Worm (Caenorhabditis elegans) whole organism, L4 larva: ENCODE results near the gene D1053.3.

Experiments
- D1046.2 ChIP-seq: fragments of 200-800 bp; sonication (Bioruptor generic); IDR thresholded peaks from 2 replicates; pipeline ENCODE4 v1.3.6; 2022; ENCODE audit warnings: missing genetic modification characterization, missing compliant biosample characterization
- F10B5.3 ChIP-seq: sonication (generic microtip); optimal IDR thresholded peaks from 2 replicates; lab custom pipeline; 2016; ENCODE audit warnings: mild to moderate bottlenecking, missing genetic modification characterization, missing compliant biosample characterization
- F37D6.2 ChIP-seq: sonication (generic microtip); optimal IDR thresholded peaks from 2 replicates; lab custom pipeline; 2016; ENCODE audit warnings: mild to moderate bottlenecking, missing genetic modification characterization, missing compliant biosample characterization
- T20F7.1 ChIP-seq: fragments of 200-800 bp; sonication (Bioruptor generic); optimal IDR thresholded peaks from 2 replicates; lab custom pipeline; 2018; ENCODE audit warnings: mild to moderate bottlenecking, missing genetic modification characterization, missing compliant biosample characterization
- Y105C5A.15 ChIP-seq: fragments of 200-800 bp; sonication (Bioruptor generic); IDR thresholded peaks from 2 replicates; pipeline ENCODE4 v1.3.6; 2022; ENCODE audit warnings: missing genetic modification characterization, missing compliant biosample characterization
- ZK337.2 ChIP-seq: fragments of 200-800 bp; sonication (Bioruptor generic); IDR thresholded peaks from 2 replicates; pipeline ENCODE4 v1.3.6; 2022; ENCODE audit warnings: missing genetic modification reagents, missing genetic modification characterization, missing compliant biosample characterization
- aha-1 ChIP-seq: fragments of 150-350 bp; peaks from one replicate; lab custom pipeline; 2014; ENCODE audit warnings: missing biosample characterization, missing genetic modification characterization
- arid-1 ChIP-seq: fragments of 200-800 bp; sonication (Bioruptor generic); conservative IDR thresholded peaks from 2 replicates; pipeline ENCODE4 v1.3.6; 2022; ENCODE audit warnings: missing genetic modification reagents, missing genetic modification characterization, missing compliant biosample characterization
- ceh-20 ChIP-seq: fragments of 200-800 bp; sonication (Bioruptor generic); IDR thresholded peaks from 2 replicates; pipeline ENCODE4 v1.3.6; 2022; ENCODE audit warnings: missing genetic modification reagents, missing genetic modification characterization, missing compliant biosample characterization
- ceh-32 ChIP-seq: sonication (generic microtip); optimal IDR thresholded peaks from 2 replicates; lab custom pipeline; 2016; ENCODE audit warnings: mild to moderate bottlenecking, missing genetic modification characterization, missing compliant biosample characterization; ENCODE audit not compliant: poor library complexity
- ceh-44 ChIP-seq: fragments of 200-800 bp; sonication (Bioruptor generic); IDR thresholded peaks from 2 replicates; pipeline ENCODE4 v1.3.6; 2022; ENCODE audit warnings: missing genetic modification reagents, missing genetic modification characterization, missing compliant biosample characterization
- ceh-62 ChIP-seq: sonication (generic microtip); optimal IDR thresholded peaks from 2 replicates; lab custom pipeline; 2017; ENCODE audit warnings: missing biosample characterization, missing genetic modification characterization
- ces-1 ChIP-seq: fragments of 150-350 bp; sonication (generic microtip); optimal IDR thresholded peaks from 4 replicates; lab custom pipeline; 2014; ENCODE audit warnings: missing biosample characterization, missing genetic modification reagents, missing genetic modification characterization
- cey-2 ChIP-seq: sonication (generic microtip); optimal IDR thresholded peaks from 3 replicates; lab custom pipeline; 2017; ENCODE audit warnings: missing genetic modification characterization, mild to moderate bottlenecking, missing compliant biosample characterization, antibody characterized with exemption, borderline replicate concordance; ENCODE audit not compliant: insufficient read depth
- ctbp-1 ChIP-seq: fragments of 200-800 bp; sonication (Bioruptor generic); IDR thresholded peaks from 2 replicates; pipeline ENCODE4 v1.3.6; 2022; ENCODE audit warnings: missing genetic modification reagents, missing genetic modification characterization, missing compliant biosample characterization
- egl-43 ChIP-seq: fragments of 200-800 bp; sonication (Bioruptor generic); IDR thresholded peaks from 2 replicates; pipeline ENCODE4 v1.3.6; 2022; ENCODE audit warnings: missing genetic modification reagents, missing genetic modification characterization, missing compliant biosample characterization
- fkh-10 ChIP-seq: fragments of 150-350 bp; optimal IDR thresholded peaks from 2 replicates; lab custom pipeline; 2014; ENCODE audit warnings: missing biosample characterization, missing genetic modification reagents, missing genetic modification characterization
- fos-1 ChIP-seq: fragments of 150-350 bp; optimal IDR thresholded peaks from 2 replicates; lab custom pipeline; 2014; ENCODE audit warnings: missing biosample characterization, missing genetic modification characterization
- hif-1 ChIP-seq, 2 experiments: sonication (generic microtip); optimal IDR thresholded peaks; 2 replicates each; lab custom pipeline; 2016 to 2017; ENCODE audit warnings: missing compliant biosample characterization in 2 of 2, missing genetic modification characterization in 2 of 2, missing genetic modification reagents in 2 of 2, missing genotype in 2 of 2, mild to moderate bottlenecking in 1 of 2
- jun-1 ChIP-seq: fragments of 150-350 bp; optimal IDR thresholded peaks from 2 replicates; lab custom pipeline; 2014; ENCODE audit warnings: missing biosample characterization, missing genetic modification reagents, missing genetic modification characterization
- lin-38 ChIP-seq: fragments of 200-800 bp; sonication (Bioruptor generic); IDR thresholded peaks from 2 replicates; pipeline ENCODE4 v1.3.6; 2022; ENCODE audit warnings: missing genetic modification reagents, missing genetic modification characterization, missing compliant biosample characterization
- mdt-29 ChIP-seq: fragments of 200-800 bp; sonication (Bioruptor generic); IDR thresholded peaks from 2 replicates; pipeline ENCODE4 v1.3.6; 2022; ENCODE audit warnings: missing genetic modification reagents, missing genetic modification characterization, missing compliant biosample characterization
- nhr-10 ChIP-seq: fragments of 150-350 bp; optimal IDR thresholded peaks from 2 replicates; lab custom pipeline; 2014; ENCODE audit warnings: missing biosample characterization, missing genetic modification characterization
- nhr-25 ChIP-seq: sonication (generic microtip); optimal IDR thresholded peaks from 2 replicates; lab custom pipeline; 2017; ENCODE audit warnings: missing genetic modification characterization, mild to moderate bottlenecking, missing compliant biosample characterization, antibody characterized with exemption, moderate library complexity, borderline replicate concordance; ENCODE audit not compliant: insufficient read depth
- nhr-41 ChIP-seq: fragments of 200-800 bp; sonication (Bioruptor generic); IDR thresholded peaks from 2 replicates; pipeline ENCODE4 v1.3.6; 2022; ENCODE audit warnings: missing genetic modification reagents, missing genetic modification characterization, missing compliant biosample characterization
- nhr-6 ChIP-seq: fragments of 150-350 bp; optimal IDR thresholded peaks from 2 replicates; lab custom pipeline; 2014; ENCODE audit warnings: missing biosample characterization, missing genetic modification characterization
- set-16 ChIP-seq: fragments of 200-800 bp; sonication (Bioruptor generic); IDR thresholded peaks from 2 replicates; pipeline ENCODE4 v1.3.6; 2022; ENCODE audit warnings: missing genetic modification reagents, missing genetic modification characterization, missing compliant biosample characterization
- snpc-4 ChIP-seq: fragments of 150-350 bp; optimal IDR thresholded peaks from 2 replicates; lab custom pipeline; 2014; ENCODE audit warnings: missing biosample characterization, missing genetic modification characterization
- spr-1 ChIP-seq: sonication (generic microtip); optimal IDR thresholded peaks from 2 replicates; lab custom pipeline; 2016; ENCODE audit warnings: mild to moderate bottlenecking, missing genetic modification characterization, missing compliant biosample characterization
- spr-3 ChIP-seq: fragments of 200-800 bp; sonication (Bioruptor generic); optimal IDR thresholded peaks from 2 replicates; lab custom pipeline; 2018; ENCODE audit warnings: mild to moderate bottlenecking, missing genetic modification characterization, missing compliant biosample characterization
- tag-97 ChIP-seq: fragments of 200-800 bp; sonication (Bioruptor generic); IDR thresholded peaks from 2 replicates; pipeline ENCODE4 v1.3.6; 2022; ENCODE audit warnings: missing genetic modification characterization, missing compliant biosample characterization
- tra-1 ChIP-seq: fragments of 200-800 bp; sonication (Bioruptor generic); IDR thresholded peaks from 2 replicates; pipeline ENCODE4 v1.3.6; 2022; ENCODE audit warnings: missing genetic modification reagents, missing genetic modification characterization, missing compliant biosample characterization
- unc-62 ChIP-seq, 3 experiments: fragments of 150-350 bp in 1 of 3; sonication (generic microtip); optimal IDR thresholded peaks in 2 of 3; peaks in 1 of 3; 1 replicate in 1 of 3; 2 replicates in 2 of 3; lab custom pipeline; 2014 to 2017; ENCODE audit warnings: missing biosample characterization in 3 of 3, missing genetic modification characterization in 3 of 3, missing genetic modification reagents in 3 of 3, missing genotype in 1 of 3
- zip-2 ChIP-seq: fragments of 150-350 bp; optimal IDR thresholded peaks from 2 replicates; lab custom pipeline; 2014; ENCODE audit warnings: missing biosample characterization, missing genetic modification characterization

Gene D1053.3

ce11 chrX:11693092-11693491 is 43.9 kb downstream of the D1053.3 start, which contains the start of gene smcl-1 (continued):
- TF ChIP-seq nhr-25 (tag; lab: Kevin White, UChicago), result no peak
- no peak for TF ChIP-seq hif-1 (tag; optimal IDR thresholded peaks at IDR 0.05; lab: Kevin White, UChicago)
- no peak for TF ChIP-seq ceh-32
- no peak for TF ChIP-seq T20F7.1 (GFP tag; lab: Kevin White, UChicago)
- no peak for TF ChIP-seq nhr-41 (GFP tag; lab: Robert Waterston, UW)
- TF ChIP-seq mdt-29 (GFP tag; lab: Robert Waterston, UW), result no peak
- TF ChIP-seq ZK337.2 (GFP tag; lab: Robert Waterston, UW), result 0 out of 2 replicates have a peak, but pooled peaks have one; percentile 30
- no peak for TF ChIP-seq ces-1 (GFP tag; lab: Kevin White, UChicago)
- no peak for TF ChIP-seq jun-1 (tag; lab: Kevin White, UChicago)
- no peak for TF ChIP-seq D1046.2
- TF ChIP-seq fos-1, result no peak
- no peak for TF ChIP-seq nhr-6 (tag; lab: Kevin White, UChicago)
- TF ChIP-seq arid-1, result no peak
- no peak for TF ChIP-seq Y105C5A.15
- no peak for TF ChIP-seq fkh-10 (GFP tag; lab: Kevin White, UChicago)

- TF ChIP-seq ctbp-1 (no peak), spr-1 (no peak), aha-1 (peak; percentile 7), lin-38 (GFP tag; lab: Robert Waterston, UW) (no peak), ceh-20 (GFP tag; lab: Robert Waterston, UW) (no peak), ceh-32 (no peak)
Measured at ce11 chrX:11690014-11690591, 46.9 kb downstream of the D1053.3 start, which contains the start of the genes C44C10.10 and C44C10.5. Gene C44C10.10 (plus strand): TSS chrX:11690314. Gene C44C10.5 (plus strand): TSS chrX:11690541.

- no peak for TF ChIP-seq snpc-4 (tag; lab: Kevin White, UChicago)
- TF ChIP-seq spr-3 (GFP tag; lab: Kevin White, UChicago), result no peak
- TF ChIP-seq unc-62 (GFP tag; optimal IDR thresholded peaks at IDR 0.05 in 1 of 2; lab: Kevin White, UChicago), result peak in 1 of 2 experiments; percentile 97
- TF ChIP-seq unc-62 (tag; optimal IDR thresholded peaks at IDR 0.05; lab: Kevin White, UChicago), result no peak
Measured at ce11 chrX:11687836-11688319, 49.1 kb downstream of the D1053.3 start, which contains the start of gene C44C10.7. Gene C44C10.7 (minus strand): TSS chrX:11688269.

DNA sequence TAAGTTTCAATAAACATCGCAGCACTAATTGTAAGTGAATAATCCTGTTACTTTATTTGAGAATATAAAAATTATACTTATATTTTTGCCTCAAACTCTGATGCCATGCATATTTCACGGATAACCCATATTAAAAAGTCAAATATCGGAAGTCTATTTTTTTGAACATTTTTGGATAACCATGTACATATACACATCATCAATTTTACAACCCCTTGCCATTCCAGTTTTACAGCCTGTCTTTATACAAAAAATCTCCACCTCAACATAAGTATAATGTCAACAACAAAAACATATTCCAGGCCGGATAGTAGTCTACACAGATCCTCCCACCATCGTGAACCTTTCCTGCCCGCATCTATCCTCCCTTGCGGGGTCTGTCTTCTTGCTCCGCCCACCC is 52.7 kb downstream of the D1053.3 start, which contains the start of gene hnd-1:
Gene hnd-1, plus strand, starts transcription at position 301 of the 400 bp plus-strand sequence.
- TF ChIP-seq fos-1 (no peak), cey-2 (no peak), ces-1 (GFP tag; lab: Kevin White, UChicago) (no peak), jun-1 (tag; lab: Kevin White, UChicago) (no peak), tra-1 (GFP tag; lab: Robert Waterston, UW) (no peak), tag-97 (no peak), zip-2 (tag; lab: Kevin White, UChicago) (no peak), ceh-62 (tag; lab: Kevin White, UChicago) (no peak), F37D6.2 (tag; lab: Kevin White, UChicago) (no peak), mdt-29 (GFP tag; lab: Robert Waterston, UW) (no peak), F10B5.3 (tag; lab: Kevin White, UChicago) (no peak), nhr-10 (no peak), ceh-44 (GFP tag; lab: Robert Waterston, UW) (no peak), egl-43 (GFP tag; lab: Robert Waterston, UW) (no peak), set-16 (GFP tag; lab: Robert Waterston, UW) (no peak)
